Worm (Caenorhabditis elegans): Measurements from ENCODE around the gene M117.3.

Gene M117.3

ce11 chrIV:11809708-11810114 lies 12.3 kb upstream of the M117.3 start (continued):
- TF ChIP-seq zip-11 (GFP tag; IDR thresholded peaks at IDR 0.05) (no peak), gei-8 (GFP tag; optimal IDR thresholded peaks at IDR 0.05) (no peak), F37D6.2 (tag; optimal IDR thresholded peaks at IDR 0.05) (peak; percentile 69), dmd-9 (GFP tag; IDR thresholded peaks at IDR 0.05) (no peak), F49E8.2 (tag; optimal IDR thresholded peaks at IDR 0.05; ENCODE audit: borderline replicate concordance) (no peak), ces-1 (GFP tag; optimal IDR thresholded peaks at IDR 0.05) (no peak), unc-62 (GFP tag; optimal IDR thresholded peaks at IDR 0.05 in 1 of 2) (peak in 1 of 2 experiments; percentile 94), unc-62 (tag; optimal IDR thresholded peaks at IDR 0.05) (no peak), dmd-6 (GFP tag; IDR thresholded peaks at IDR 0.05) (peak; percentile 68), lin-15B (tag; optimal IDR thresholded peaks at IDR 0.05) (no peak), F26F4.8 (GFP tag; conservative IDR thresholded peaks at IDR 0.05) (no peak), lin-39 (tag; optimal IDR thresholded peaks at IDR 0.05) (no peak), arid-1 (GFP tag; conservative IDR thresholded peaks at IDR 0.05) (no peak), attf-4 (tag; optimal IDR thresholded peaks at IDR 0.05) (no peak), lin-38 (GFP tag; IDR thresholded peaks at IDR 0.05) (no peak), F44E2.7 (GFP tag; IDR thresholded peaks at IDR 0.05) (no peak), nhr-28 (tag; optimal IDR thresholded peaks at IDR 0.05) (peak; percentile 88), nhr-11 (tag; optimal IDR thresholded peaks at IDR 0.05) (peak; percentile 83), daf-8 (GFP tag; IDR thresholded peaks at IDR 0.05) (no peak), egl-27 (tag; optimal IDR thresholded peaks at IDR 0.05) (no peak), fos-1 (tag; optimal IDR thresholded peaks at IDR 0.05) (no peak), snpc-1.2 (GFP tag; IDR thresholded peaks at IDR 0.05) (no peak), madf-9 (GFP tag; conservative IDR thresholded peaks at IDR 0.05) (no peak), daf-19 (GFP tag; conservative IDR thresholded peaks at IDR 0.05) (no peak), ceh-82 (tag; optimal IDR thresholded peaks at IDR 0.05) (no peak), duxl-1 (tag; optimal IDR thresholded peaks at IDR 0.05; ENCODE audit: poor library complexity) (no peak), nhr-77 (tag; optimal IDR thresholded peaks at IDR 0.05) (peak; percentile 58), madf-5 (GFP tag; IDR thresholded peaks at IDR 0.05) (no peak), zfp-3 (GFP tag; conservative IDR thresholded peaks at IDR 0.05) (no peak), ZK546.5 (tag; optimal IDR thresholded peaks at IDR 0.05) (no peak), spr-3 (GFP tag; optimal IDR thresholded peaks at IDR 0.05) (no peak), ceh-20 (GFP tag; IDR thresholded peaks at IDR 0.05) (peak; percentile 73; the same call in 1 of the 2 replicates), cey-2 (tag; optimal IDR thresholded peaks at IDR 0.05; ENCODE audit: borderline replicate concordance, insufficient read depth) (peak; percentile 45), lin-29 (GFP tag; IDR thresholded peaks at IDR 0.05) (no peak), rbr-2 (tag; optimal IDR thresholded peaks at IDR 0.05) (peak; percentile 81), sdz-12 (GFP tag; optimal IDR thresholded peaks at IDR 0.05) (no peak), lir-3 (tag; optimal IDR thresholded peaks at IDR 0.05) (no peak), hlh-11 (tag; optimal IDR thresholded peaks at IDR 0.05) (peak; percentile 85), vab-7 (GFP tag; IDR thresholded peaks at IDR 0.05) (no peak), saeg-2 (GFP tag; IDR thresholded peaks at IDR 0.05) (no peak), mdl-1 (tag; optimal IDR thresholded peaks at IDR 0.05) (peak; percentile 57 to 82), nhr-42 (GFP tag; IDR thresholded peaks at IDR 0.05) (no peak), aly-2 (tag; optimal IDR thresholded peaks at IDR 0.05) (no peak), nhr-76 (tag; optimal IDR thresholded peaks at IDR 0.05) (no peak), nhr-10 (tag; optimal IDR thresholded peaks at IDR 0.05) (no peak), hif-1 (tag; optimal IDR thresholded peaks at IDR 0.05) (peak in 1 of 2 experiments; percentile 65), mxl-3 (GFP tag; optimal IDR thresholded peaks at IDR 0.05) (peak; percentile 34), jun-1 (tag; optimal IDR thresholded peaks at IDR 0.05) (no peak), lim-7 (GFP tag; IDR thresholded peaks at IDR 0.05) (no peak), snpc-4 (tag; optimal IDR thresholded peaks at IDR 0.05) (no peak), Y48G9A.11 (GFP tag; IDR thresholded peaks at IDR 0.05) (no peak), ztf-7 (tag; optimal IDR thresholded peaks at IDR 0.05) (no peak), nhr-6 (tag; optimal IDR thresholded peaks at IDR 0.05) (no peak)
